Fruit fly (Drosophila melanogaster): Measurements from ENCODE around the gene CG6431.

DNA sequence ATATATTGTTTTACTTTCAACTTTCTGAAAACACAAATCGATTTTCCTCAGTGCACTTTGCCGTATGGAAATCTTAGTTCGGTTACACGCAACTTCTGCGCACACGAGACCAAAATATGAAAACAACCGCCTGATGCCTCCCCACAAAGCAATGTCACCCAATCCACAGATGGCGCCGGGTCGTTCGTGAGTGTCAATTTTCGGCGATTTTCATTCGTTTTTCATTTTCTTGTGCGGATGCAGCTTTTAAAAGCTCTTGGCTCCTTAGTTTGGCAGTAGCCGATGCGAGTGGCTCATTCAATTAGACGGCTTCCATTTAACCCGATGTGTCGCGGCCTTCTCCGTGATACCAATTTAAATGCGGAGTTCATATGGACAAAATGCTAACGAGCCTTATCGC, at the start of gene CG6431:
- no peak for TF ChIP-seq psq (optimal IDR thresholded peaks at IDR 0.05)
- no peak for TF ChIP-seq h (optimal IDR thresholded peaks at IDR 0.05)

Data from Kc167 (cell line).